Worm (Caenorhabditis elegans): ENCODE data around the gene try-3.

try-3 gene

DNA sequence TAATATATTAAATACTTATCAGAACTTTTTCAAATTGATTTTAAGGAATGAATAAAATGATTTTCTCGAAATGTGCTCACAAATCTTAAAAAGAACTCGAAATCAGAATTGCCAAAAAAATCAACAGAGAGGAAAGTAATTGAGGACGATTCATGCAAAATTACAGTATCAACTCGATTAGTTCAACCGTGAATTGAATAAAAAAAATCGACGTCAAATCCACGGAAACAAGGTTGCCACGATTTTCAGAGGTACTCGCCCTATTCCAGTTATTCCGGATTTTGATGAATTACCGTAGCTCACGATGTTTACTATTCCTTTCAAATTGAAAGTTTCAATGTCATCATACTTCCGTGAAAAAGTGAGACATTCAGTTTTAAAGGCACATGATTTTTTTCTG is 45.4 kb downstream of the try-3 start, which contains the start of gene F15B10.3:
F15B10.3 (plus strand) TSS at position 301 of the 400 bp plus-strand sequence.
- TF ChIP-seq nhr-11 (tag; optimal IDR thresholded peaks at IDR 0.05) (no peak), rnt-1 (tag; optimal IDR thresholded peaks at IDR 0.05) (no peak), blmp-1 (tag; optimal IDR thresholded peaks at IDR 0.05) (no peak), ceh-90 (tag; optimal IDR thresholded peaks at IDR 0.05) (no peak), hlh-4 (tag; optimal IDR thresholded peaks at IDR 0.05) (no peak), lin-14 (GFP tag; optimal IDR thresholded peaks at IDR 0.05) (no peak)

DNA sequence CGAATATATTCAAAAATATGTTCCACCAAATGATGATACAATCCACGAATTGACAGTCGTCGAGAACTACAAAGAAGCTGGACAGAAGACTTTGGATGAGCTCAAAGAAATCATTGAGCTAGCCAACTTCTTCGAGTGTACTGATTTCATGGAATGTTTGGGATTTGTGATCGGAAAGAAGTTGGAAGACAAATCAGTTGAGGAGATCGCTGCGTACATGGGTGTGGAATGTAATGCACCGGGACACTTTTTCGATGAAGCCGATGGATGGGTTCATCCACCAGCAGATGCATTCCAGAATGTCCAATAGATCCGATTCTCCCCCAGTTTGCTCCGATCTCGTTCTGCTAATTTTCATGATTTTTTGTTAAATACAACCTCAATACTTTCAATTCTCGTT is 46.6 kb downstream of the try-3 start:
- TF ChIP-seq egl-13 (tag; optimal IDR thresholded peaks at IDR 0.05) (no peak), lsy-2 (tag; optimal IDR thresholded peaks at IDR 0.05) (no peak), efl-1 (optimal IDR thresholded peaks at IDR 0.05) (no peak), efl-1 (GFP tag; optimal IDR thresholded peaks at IDR 0.05 in 1 of 2) (peak in 1 of 2 experiments; percentile 43), C04F5.9 (tag; optimal IDR thresholded peaks at IDR 0.05) (no peak), nhr-20 (tag; optimal IDR thresholded peaks at IDR 0.05) (no peak), C16A3.4 (tag; optimal IDR thresholded peaks at IDR 0.05) (no peak), unc-98 (GFP tag; IDR thresholded peaks at IDR 0.05) (no peak), ama-1 (optimal IDR thresholded peaks at IDR 0.05) (no peak)

DNA sequence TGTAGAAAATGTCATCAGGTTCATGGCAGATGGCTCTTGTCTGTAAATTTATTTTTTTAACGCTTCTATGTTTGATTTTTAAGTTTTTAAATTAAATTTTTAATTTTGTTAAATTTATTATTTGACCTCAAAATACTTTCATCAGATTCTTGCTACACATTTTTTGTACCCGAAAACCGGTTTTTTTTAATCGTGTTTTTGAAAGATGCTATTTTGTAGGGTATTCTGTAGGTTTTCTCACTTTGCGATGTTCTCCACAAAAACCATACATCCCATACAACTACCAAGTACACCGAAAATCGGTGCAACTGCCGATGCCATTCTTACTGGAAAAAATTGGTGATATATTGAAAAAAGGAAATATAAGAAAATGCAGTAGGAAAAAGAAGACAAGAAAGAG is 48.9 kb downstream of the try-3 start, which contains the start of gene nstp-2:
nstp-2 (minus strand) TSS at position 326 of the 400 bp plus-strand sequence.
- TF ChIP-seq isw-1 (GFP tag; IDR thresholded peaks at IDR 0.05), result no peak
- TF ChIP-seq grh-1 (GFP tag; IDR thresholded peaks at IDR 0.05), result peak; percentile 63
- no peak for TF ChIP-seq F16B12.6 (tag; optimal IDR thresholded peaks at IDR 0.05)
- no peak for TF ChIP-seq dpl-1 (GFP tag; optimal IDR thresholded peaks at IDR 0.05)
- TF ChIP-seq Y116A8C.19 (tag; optimal IDR thresholded peaks at IDR 0.05; ENCODE audit: borderline replicate concordance), result no peak
- no peak for TF ChIP-seq lin-35 (GFP tag; optimal IDR thresholded peaks at IDR 0.05)
- TF ChIP-seq rnt-1 (tag; optimal IDR thresholded peaks at IDR 0.05), result no peak
- no peak for TF ChIP-seq egl-27 (tag; optimal IDR thresholded peaks at IDR 0.05)
- no peak for TF ChIP-seq fkh-4 (tag; optimal IDR thresholded peaks at IDR 0.05; ENCODE audit: borderline replicate concordance)
- peak; percentile 61 for TF ChIP-seq nhr-85 (tag)
- no peak for TF ChIP-seq mab-9 (GFP tag; IDR thresholded peaks at IDR 0.05)
- no peak for TF ChIP-seq ceh-90 (tag; optimal IDR thresholded peaks at IDR 0.05)

DNA sequence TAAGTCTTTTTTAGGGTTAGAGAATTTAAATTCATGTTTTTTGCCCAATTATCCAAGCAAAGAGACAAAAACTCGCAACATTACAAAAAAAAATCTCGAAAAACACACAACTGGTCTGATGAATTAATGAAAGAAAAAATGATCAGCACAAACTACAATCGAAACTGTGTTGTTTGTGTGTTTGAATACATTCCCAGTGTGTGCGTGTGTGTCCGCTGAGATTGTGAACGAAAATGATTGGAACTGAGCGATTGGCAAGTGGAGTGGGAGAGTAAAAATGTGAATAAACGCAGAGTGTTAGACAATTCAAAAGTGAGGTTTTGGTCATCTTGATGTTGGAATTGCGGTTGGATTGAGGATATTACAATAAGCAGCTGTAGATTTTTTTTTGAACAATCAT is 49.6 kb downstream of the try-3 start:
- TF ChIP-seq blmp-1 (tag; optimal IDR thresholded peaks at IDR 0.05), result peak; percentile 48
- TF ChIP-seq tlp-1 (tag; optimal IDR thresholded peaks at IDR 0.05), result no peak
- peak; percentile 12 for TF ChIP-seq snu-23 (GFP tag; optimal IDR thresholded peaks at IDR 0.05)
- peak; percentile 56 for TF ChIP-seq lin-14 (GFP tag; optimal IDR thresholded peaks at IDR 0.05)
- TF ChIP-seq hpl-2 (GFP tag; optimal IDR thresholded peaks at IDR 0.05), result no peak
- no peak for TF ChIP-seq mab-9 (GFP tag; IDR thresholded peaks at IDR 0.05)
- no peak for TF ChIP-seq efl-1 (optimal IDR thresholded peaks at IDR 0.05)
- TF ChIP-seq efl-1 (GFP tag; optimal IDR thresholded peaks at IDR 0.05 in 1 of 2), result peak in 1 of 2 experiments; percentile 62

DNA sequence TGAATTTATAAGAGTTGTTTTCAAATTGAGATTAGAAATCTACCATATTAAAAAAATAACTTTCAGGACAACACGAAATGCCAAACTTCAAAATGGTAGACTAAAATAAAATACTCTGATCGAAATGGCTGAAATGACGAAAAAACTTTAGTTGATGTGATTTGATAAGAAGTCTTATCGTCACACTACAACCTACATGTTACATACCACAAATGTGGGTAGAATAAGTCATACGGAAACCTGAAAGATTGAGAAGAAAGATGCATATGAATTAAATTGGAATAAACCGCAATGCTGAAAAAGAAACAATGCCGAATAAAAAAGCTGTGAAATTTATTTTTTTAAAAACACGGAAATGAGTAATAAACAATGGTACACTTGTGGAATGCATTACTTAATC is 50.1 kb downstream of the try-3 start:
- TF ChIP-seq jun-1 (tag; optimal IDR thresholded peaks at IDR 0.05) (no peak), vab-15 (tag; optimal IDR thresholded peaks at IDR 0.05) (no peak), snpc-4 (tag; optimal IDR thresholded peaks at IDR 0.05) (no peak), alr-1 (tag; optimal IDR thresholded peaks at IDR 0.05; ENCODE audit: borderline replicate concordance) (no peak), elt-3 (tag; optimal IDR thresholded peaks at IDR 0.05) (peak in 1 of 6 experiments; percentile 33), nhr-85 (tag) (peak; percentile 60), ama-1 (optimal IDR thresholded peaks at IDR 0.05) (no peak), swsn-7 (tag; optimal IDR thresholded peaks at IDR 0.05) (no peak), fkh-4 (tag; optimal IDR thresholded peaks at IDR 0.05; ENCODE audit: borderline replicate concordance) (no peak)
